Worm (Caenorhabditis elegans): Measurements from ENCODE around the gene glt-1.
A peak's percentile ranks its signal among the peaks of the same experiment; 100 is the strongest.

Gene glt-1

ce11 chrX:3540861-3541260 is 45.0 kb downstream of the glt-1 start:
- TF ChIP-seq snpc-4 (tag; optimal IDR thresholded peaks at IDR 0.05) (no peak), unc-55 (GFP tag; optimal IDR thresholded peaks at IDR 0.05) (peak; percentile 54), lsy-2 (tag; optimal IDR thresholded peaks at IDR 0.05) (peak in 1 of 2 experiments; percentile 47), elt-3 (tag; optimal IDR thresholded peaks at IDR 0.05) (no peak), ztf-1 (GFP tag; conservative IDR thresholded peaks at IDR 0.05) (no peak), C34F6.9 (tag; optimal IDR thresholded peaks at IDR 0.05) (peak; percentile 60), nhr-10 (tag; optimal IDR thresholded peaks at IDR 0.05) (no peak), elt-1 (tag; optimal IDR thresholded peaks at IDR 0.05) (no peak), nhr-25 (tag; optimal IDR thresholded peaks at IDR 0.05) (peak; percentile 32), ztf-11 (tag; optimal IDR thresholded peaks at IDR 0.05) (no peak), ztf-4 (tag; optimal IDR thresholded peaks at IDR 0.05) (no peak), F13H6.1 (tag; optimal IDR thresholded peaks at IDR 0.05) (peak; percentile 63), lin-39 (tag; optimal IDR thresholded peaks at IDR 0.05) (no peak), blmp-1 (tag; optimal IDR thresholded peaks at IDR 0.05; ENCODE audit: insufficient read depth) (peak; percentile 21), nhr-77 (tag; optimal IDR thresholded peaks at IDR 0.05) (no peak), nhr-129 (tag; optimal IDR thresholded peaks at IDR 0.05) (peak; percentile 67), ama-1 (optimal IDR thresholded peaks at IDR 0.05) (peak; percentile 77), zag-1 (tag; optimal IDR thresholded peaks at IDR 0.05) (no peak), nhr-12 (tag; optimal IDR thresholded peaks at IDR 0.05) (no peak), sma-9 (GFP tag; optimal IDR thresholded peaks at IDR 0.05) (peak; percentile 11), sma-9 (tag; optimal IDR thresholded peaks at IDR 0.05) (no peak), sem-4 (tag; optimal IDR thresholded peaks at IDR 0.05) (peak; percentile 44), sma-3 (GFP tag; optimal IDR thresholded peaks at IDR 0.05) (peak; percentile 10), lin-11 (tag; optimal IDR thresholded peaks at IDR 0.05) (peak; percentile 21), R02D3.7 (tag; optimal IDR thresholded peaks at IDR 0.05) (no peak)

- TF ChIP-seq sma-3 (GFP tag; optimal IDR thresholded peaks at IDR 0.05) (no peak), nhr-77 (tag; optimal IDR thresholded peaks at IDR 0.05) (no peak), nhr-21 (tag; optimal IDR thresholded peaks at IDR 0.05) (no peak)
Observed at ce11 chrX:3542242-3542641, 46.4 kb downstream of the glt-1 start, which contains the start of gene rgs-7. TSS of gene rgs-7 (plus strand) at chrX:3542542.

DNA sequence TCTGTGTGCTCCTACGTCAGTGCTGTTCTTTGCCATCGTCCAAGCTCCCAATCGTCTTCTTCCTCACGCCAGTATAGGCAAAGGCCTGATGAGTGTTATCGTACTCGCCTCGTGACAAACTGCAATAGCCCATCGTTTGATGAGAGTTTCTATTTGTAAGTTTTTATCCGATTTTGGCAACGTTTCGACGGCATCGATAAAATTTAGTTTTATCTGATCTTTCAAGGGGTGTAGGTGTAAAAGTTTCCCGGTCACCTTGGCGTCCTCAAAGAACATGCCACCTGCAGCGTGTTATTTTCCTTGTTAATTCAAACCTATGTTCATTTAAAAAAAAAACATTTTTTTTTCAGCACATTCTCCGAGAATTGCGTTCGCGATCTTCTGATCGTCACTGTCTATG is 51.3 kb downstream of the glt-1 start:
- TF ChIP-seq gmeb-1 (tag; optimal IDR thresholded peaks at IDR 0.05) = no peak
- peak; percentile 8 for TF ChIP-seq ceh-16 (tag; optimal IDR thresholded peaks at IDR 0.05)
- no peak for TF ChIP-seq nhr-10 (tag; optimal IDR thresholded peaks at IDR 0.05)

- TF ChIP-seq fos-1 (tag; optimal IDR thresholded peaks at IDR 0.05) (peak; percentile 39), unc-55 (GFP tag; optimal IDR thresholded peaks at IDR 0.05) (no peak)
Observed at ce11 chrX:3547828-3548227, 52.0 kb downstream of the glt-1 start.

DNA sequence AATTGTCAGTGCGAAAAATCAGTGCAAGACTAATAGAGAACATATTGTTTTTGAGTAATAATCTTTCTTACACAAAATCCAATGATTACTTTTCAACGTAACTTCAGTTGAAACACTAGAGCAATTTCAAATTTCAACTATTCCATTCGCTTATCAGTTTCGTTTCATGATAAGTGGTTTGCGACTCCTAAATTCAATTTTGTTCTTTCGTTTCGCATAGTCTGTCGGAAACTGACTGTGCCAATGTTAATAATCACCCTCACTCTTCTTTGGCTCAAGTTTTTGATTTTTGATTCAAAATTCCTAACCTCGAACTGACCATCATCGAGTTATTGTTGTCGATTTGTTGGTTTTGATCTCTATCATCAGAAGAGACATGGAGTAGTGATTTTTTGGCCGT is 52.9 kb downstream of the glt-1 start:
- TF ChIP-seq fos-1 (tag; optimal IDR thresholded peaks at IDR 0.05) (peak; percentile 71), ceh-16 (tag; optimal IDR thresholded peaks at IDR 0.05) (no peak), sma-9 (GFP tag; optimal IDR thresholded peaks at IDR 0.05) (no peak), sma-9 (tag; optimal IDR thresholded peaks at IDR 0.05) (no peak), zag-1 (tag; optimal IDR thresholded peaks at IDR 0.05) (no peak)

Measured in whole organism, L2 larva.